Fruit fly (Drosophila melanogaster) whole organism, embryonic: ENCODE results near the gene CG15330.
A peak's percentile ranks its signal among the peaks of the same experiment; 100 is the strongest.

ENCODE experiments used
- Ada2b ChIP-seq: fragments of 200-800 bp; sonication (Bioruptor generic); IDR thresholded peaks from 2 replicates; pipeline ENCODE4 v1.3.6; 2022; ENCODE audit warnings: missing biosample characterization, missing genetic modification characterization
- Adf1 ChIP-seq: fragments of 200-800 bp; sonication (Bioruptor generic); IDR thresholded peaks from 2 replicates; pipeline ENCODE4 v1.3.6; 2022; ENCODE audit warnings: missing biosample characterization, missing genetic modification characterization
- Aef1 ChIP-seq: fragments of 200-800 bp; sonication (Bioruptor generic); IDR thresholded peaks from 3 replicates; pipeline ENCODE4 v1.3.6; 2022; ENCODE audit warnings: missing biosample characterization, missing genetic modification characterization
- CG1024 ChIP-seq: fragments of 200-800 bp; sonication (Bioruptor generic); IDR thresholded peaks from 2 replicates; pipeline ENCODE4 v1.3.6; 2022; ENCODE audit warnings: missing biosample characterization, missing genetic modification characterization
- CG10267 ChIP-seq: fragments of 200-800 bp; sonication (Bioruptor generic); optimal IDR thresholded peaks from 2 replicates; lab custom pipeline; 2018; ENCODE audit warnings: missing biosample characterization, mild to moderate bottlenecking, missing genetic modification characterization, moderate library complexity
- CG10654 ChIP-seq: fragments of 200-800 bp; sonication (Bioruptor generic); optimal IDR thresholded peaks from 2 replicates; lab custom pipeline; 2016; ENCODE audit warnings: missing biosample characterization, missing genetic modification characterization
- CG11247 ChIP-seq: fragments of 200-800 bp; sonication (Bioruptor generic); IDR thresholded peaks from 2 replicates; pipeline ENCODE4 v1.3.6; 2022; ENCODE audit warnings: missing biosample characterization, missing genetic modification characterization
- CG13424 ChIP-seq: fragments of 200-800 bp; sonication (Bioruptor generic); optimal IDR thresholded peaks from 2 replicates; lab custom pipeline; 2019; ENCODE audit warnings: missing biosample characterization, mild to moderate bottlenecking, missing genetic modification characterization, moderate library complexity
- CG14710 ChIP-seq: fragments of 200-800 bp; sonication (Bioruptor generic); optimal IDR thresholded peaks from 3 replicates; lab custom pipeline; 2019; ENCODE audit warnings: missing biosample characterization, mild to moderate bottlenecking, missing genetic modification characterization, moderate library complexity
- CG15011 ChIP-seq: fragments of 200-800 bp; sonication (Bioruptor generic); optimal IDR thresholded peaks from 3 replicates; lab custom pipeline; 2018; ENCODE audit warnings: missing biosample characterization, mild to moderate bottlenecking, missing genetic modification characterization
- CG15696 ChIP-seq: fragments of 200-800 bp; sonication (Bioruptor generic); optimal IDR thresholded peaks from 2 replicates; lab custom pipeline; 2019; ENCODE audit warnings: missing biosample characterization, mild to moderate bottlenecking, missing genetic modification characterization, moderate library complexity
- CG1603 ChIP-seq: fragments of 200-800 bp; sonication (Bioruptor generic); optimal IDR thresholded peaks from 2 replicates; lab custom pipeline; 2019; ENCODE audit warnings: missing biosample characterization, mild to moderate bottlenecking, missing genetic modification characterization, moderate library complexity
- CG16813 ChIP-seq: fragments of 200-800 bp; sonication (Bioruptor generic); IDR thresholded peaks from 3 replicates; pipeline ENCODE4 v1.3.6; 2022; ENCODE audit warnings: missing biosample characterization, missing genetic modification characterization; ENCODE audit not compliant: partially characterized antibody
- CG16815 ChIP-seq: fragments of 200-800 bp; sonication (Bioruptor generic); optimal IDR thresholded peaks from 3 replicates; lab custom pipeline; 2017; ENCODE audit warnings: missing biosample characterization, mild to moderate bottlenecking, missing genetic modification characterization
- CG17829 ChIP-seq: fragments of 200-800 bp; optimal IDR thresholded peaks from 2 replicates; lab custom pipeline; 2019; ENCODE audit warnings: missing biosample characterization, mild to moderate bottlenecking, missing genetic modification characterization, moderate library complexity
- CG2116 ChIP-seq: fragments of 200-800 bp; sonication (Bioruptor generic); optimal IDR thresholded peaks from 3 replicates; lab custom pipeline; 2018; ENCODE audit warnings: missing biosample characterization, mild to moderate bottlenecking, missing genetic modification characterization
- CG2129 ChIP-seq: fragments of 200-800 bp; sonication (Bioruptor generic); IDR thresholded peaks from 2 replicates; pipeline ENCODE4 v1.3.6; 2022; ENCODE audit warnings: missing biosample characterization, missing genetic modification characterization; ENCODE audit not compliant: partially characterized antibody
- CG2875 ChIP-seq: fragments of 200-800 bp; sonication (Bioruptor generic); optimal IDR thresholded peaks from 2 replicates; lab custom pipeline; 2017; ENCODE audit warnings: missing biosample characterization, mild to moderate bottlenecking, missing genetic modification characterization, missing genetic modification reagents
- CG30403 ChIP-seq: fragments of 200-800 bp; sonication (Bioruptor generic); optimal IDR thresholded peaks from 3 replicates; lab custom pipeline; 2016; ENCODE audit warnings: missing biosample characterization, missing genetic modification characterization
- CG3163 ChIP-seq: fragments of 200-800 bp; sonication (Bioruptor generic); optimal IDR thresholded peaks from 3 replicates; lab custom pipeline; 2016; ENCODE audit warnings: missing biosample characterization, missing genetic modification characterization
- CG33213 ChIP-seq: fragments of 200-800 bp; sonication (Bioruptor generic); optimal IDR thresholded peaks from 3 replicates; lab custom pipeline; 2016; ENCODE audit warnings: missing biosample characterization, missing genetic modification characterization
- CG3726 ChIP-seq: fragments of 200-800 bp; sonication (Bioruptor generic); IDR thresholded peaks from 3 replicates; pipeline ENCODE4, ENCODE4 v1.3.6; 2022; ENCODE audit warnings: missing biosample characterization, missing genetic modification characterization
- CG4820 ChIP-seq: fragments of 200-800 bp; sonication (Bioruptor generic); optimal IDR thresholded peaks from 3 replicates; lab custom pipeline; 2016; ENCODE audit warnings: missing biosample characterization, missing genetic modification characterization
- CG8388 ChIP-seq: fragments of 200-800 bp; sonication (Bioruptor generic); optimal IDR thresholded peaks from 2 replicates; lab custom pipeline; 2019; ENCODE audit warnings: missing biosample characterization, mild to moderate bottlenecking, missing genetic modification characterization, moderate library complexity
- Dad ChIP-seq: fragments of 200-800 bp; sonication (Bioruptor generic); optimal IDR thresholded peaks from 3 replicates; lab custom pipeline; 2016; ENCODE audit warnings: missing biosample characterization, missing genetic modification characterization
- Doc3 ChIP-seq: fragments of 200-800 bp; sonication (Bioruptor generic); IDR thresholded peaks from 3 replicates; pipeline ENCODE4 v1.3.6; 2022; ENCODE audit warnings: missing biosample characterization, missing genetic modification characterization; ENCODE audit not compliant: partially characterized antibody
- Ets97D ChIP-seq: fragments of 200-800 bp; sonication (Bioruptor generic); optimal IDR thresholded peaks from 3 replicates; lab custom pipeline; 2016; ENCODE audit warnings: missing biosample characterization, missing genetic modification characterization
- Fer2 ChIP-seq: fragments of 200-800 bp; sonication (Bioruptor generic); optimal IDR thresholded peaks from 2 replicates; lab custom pipeline; 2018; ENCODE audit warnings: missing biosample characterization, mild to moderate bottlenecking, missing genetic modification characterization, moderate library complexity
- Hr51 ChIP-seq, 2 experiments: fragments of 200-800 bp; sonication (Bioruptor generic); optimal IDR thresholded peaks; 2 replicates in 1 of 2; 3 replicates in 1 of 2; lab custom pipeline; 2016 to 2018; ENCODE audit warnings: missing biosample characterization in 2 of 2, missing genetic modification characterization in 2 of 2, mild to moderate bottlenecking in 1 of 2, moderate library complexity in 1 of 2
- PHDP ChIP-seq: fragments of 200-800 bp; sonication (Bioruptor generic); optimal IDR thresholded peaks from 3 replicates; lab custom pipeline; 2018; ENCODE audit warnings: missing biosample characterization, mild to moderate bottlenecking, missing genetic modification characterization, moderate library complexity
- Taf1 ChIP-seq: fragments of 200-800 bp; sonication (Bioruptor generic); IDR thresholded peaks from 2 replicates; pipeline ENCODE4 v1.3.6; 2022; ENCODE audit warnings: missing biosample characterization, missing genetic modification characterization
- az2 ChIP-seq: fragments of 200-800 bp; sonication (Bioruptor generic); optimal IDR thresholded peaks from 3 replicates; lab custom pipeline; 2016; ENCODE audit warnings: missing biosample characterization, missing genetic modification characterization
- cato ChIP-seq: fragments of 200-800 bp; sonication (Bioruptor generic); optimal IDR thresholded peaks from 2 replicates; lab custom pipeline; 2016; ENCODE audit warnings: missing biosample characterization, missing genetic modification characterization, borderline replicate concordance
- ci ChIP-seq: fragments of 200-800 bp; sonication (Bioruptor generic); IDR thresholded peaks from 3 replicates; pipeline ENCODE4 v1.3.6; 2022; ENCODE audit warnings: missing biosample characterization, missing genetic modification characterization
- da ChIP-seq: fragments of 200-800 bp; sonication (Bioruptor generic); optimal IDR thresholded peaks from 2 replicates; lab custom pipeline; 2016; ENCODE audit warnings: missing biosample characterization, missing genetic modification characterization
- fd96Cb ChIP-seq: fragments of 200-800 bp; sonication (Bioruptor generic); optimal IDR thresholded peaks from 2 replicates; lab custom pipeline; 2018; ENCODE audit warnings: missing biosample characterization, mild to moderate bottlenecking, missing genetic modification characterization, moderate library complexity
- grau ChIP-seq: fragments of 200-800 bp; optimal IDR thresholded peaks from 3 replicates; lab custom pipeline; 2019; ENCODE audit warnings: missing biosample characterization, mild to moderate bottlenecking, missing genetic modification characterization, moderate library complexity
- kni ChIP-seq: fragments of 200-800 bp; sonication (Bioruptor generic); optimal IDR thresholded peaks from 3 replicates; lab custom pipeline; 2017; ENCODE audit warnings: mild to moderate bottlenecking, missing biosample characterization, missing genetic modification reagents, missing genetic modification characterization
- otp ChIP-seq: fragments of 200-800 bp; sonication (Bioruptor generic); IDR thresholded peaks from 3 replicates; pipeline ENCODE4, ENCODE4 v1.3.6; 2022; ENCODE audit warnings: missing biosample characterization, missing genetic modification characterization
- repo ChIP-seq: fragments of 200-800 bp; sonication (Bioruptor generic); optimal IDR thresholded peaks from 2 replicates; lab custom pipeline; 2016; ENCODE audit warnings: missing biosample characterization, missing genetic modification characterization
- row ChIP-seq: fragments of 200-800 bp; sonication (Bioruptor generic); IDR thresholded peaks from 3 replicates; pipeline ENCODE4 v1.3.6; 2022; ENCODE audit warnings: missing biosample characterization, missing genetic modification characterization
- sens ChIP-seq: fragments of 200-800 bp; sonication (Bioruptor generic); peaks from one replicate; lab custom pipeline; 2016; ENCODE audit warnings: missing biosample characterization, missing genetic modification characterization
- sim ChIP-seq: fragments of 200-800 bp; sonication (Bioruptor generic); IDR thresholded peaks from 2 replicates; pipeline ENCODE4 v1.3.6; 2022; ENCODE audit warnings: missing biosample characterization, missing genetic modification characterization
- so ChIP-seq: fragments of 200-800 bp; sonication (Bioruptor generic); IDR thresholded peaks from 3 replicates; pipeline ENCODE4 v1.3.6; 2022; ENCODE audit warnings: missing biosample characterization, missing genetic modification characterization
- sqz ChIP-seq: fragments of 200-800 bp; sonication (Bioruptor generic); optimal IDR thresholded peaks from 3 replicates; lab custom pipeline; 2018; ENCODE audit warnings: missing biosample characterization, mild to moderate bottlenecking, missing genetic modification characterization
- stc ChIP-seq: fragments of 200-800 bp; sonication (Bioruptor generic); IDR thresholded peaks from 2 replicates; pipeline ENCODE4 v1.3.6; 2022; ENCODE audit warnings: missing biosample characterization, missing genetic modification characterization
- stwl ChIP-seq: fragments of 200-800 bp; sonication (Bioruptor generic); optimal IDR thresholded peaks from 3 replicates; lab custom pipeline; 2018; ENCODE audit warnings: missing biosample characterization, mild to moderate bottlenecking, missing genetic modification characterization, moderate library complexity
- tx ChIP-seq: fragments of 200-800 bp; sonication (Bioruptor generic); optimal IDR thresholded peaks from 2 replicates; lab custom pipeline; 2016; ENCODE audit warnings: missing biosample characterization, missing genetic modification characterization
- zfh1 ChIP-seq: fragments of 200-800 bp; sonication (Bioruptor generic); IDR thresholded peaks from 3 replicates; pipeline ENCODE4 v1.3.6; 2022; ENCODE audit warnings: missing biosample characterization, missing genetic modification characterization

CG15330 gene

DNA sequence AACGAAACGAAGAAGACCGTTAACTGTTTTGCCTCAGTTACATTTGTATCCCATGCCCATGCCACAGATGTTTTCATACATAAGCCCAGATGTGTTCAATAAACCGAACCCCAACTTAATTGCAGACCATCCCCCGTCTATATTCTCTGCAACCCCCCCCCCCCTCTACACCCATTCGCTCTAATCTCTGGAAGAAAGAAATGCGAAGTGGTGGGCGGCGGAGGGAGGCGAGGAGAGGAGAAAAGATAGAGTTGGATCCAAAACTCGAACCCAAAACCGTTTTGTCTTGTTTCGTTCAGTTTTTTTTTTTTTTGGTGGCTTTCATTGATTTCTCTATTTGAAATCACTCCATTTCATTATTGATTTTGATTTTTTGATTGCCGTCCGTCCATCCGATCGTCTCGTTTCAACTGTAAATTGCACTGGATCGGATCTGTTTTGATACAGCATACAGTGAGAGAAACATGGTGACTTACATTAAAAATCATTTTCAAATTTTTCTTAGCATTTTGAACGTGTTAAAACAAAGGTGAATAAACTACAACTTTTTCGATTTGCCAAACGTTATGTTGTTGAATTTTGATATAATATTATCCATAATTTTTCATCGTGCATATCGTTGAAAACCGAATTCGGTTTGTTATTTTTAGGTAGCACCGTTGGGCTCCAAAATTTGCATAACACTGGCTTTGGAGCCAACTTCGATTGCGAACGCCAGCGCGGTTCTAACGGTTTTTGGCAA, 19.8 kb downstream of the CG15330 start (continued):
- TF ChIP-seq so (GFP tag; lab: Robert Waterston, UW) (no peak), tx (no peak), CG4820 (GFP tag; lab: Kevin White, UChicago) (peak; percentile 10), stwl (tag; lab: Kevin White, UChicago) (no peak), CG15696 (no peak), Fer2 (tag; lab: Kevin White, UChicago) (no peak), Doc3 (GFP tag; lab: Robert Waterston, UW) (no peak), sim (GFP tag; lab: Robert Waterston, UW) (0 out of 2 replicates have a peak, but pooled peaks have one; percentile 20), cato (no peak), CG10654 (peak; percentile 7), Dad (GFP tag; lab: Kevin White, UChicago) (no peak), grau (peak; percentile 11), CG11247 (GFP tag; lab: Robert Waterston, UW) (no peak), kni (GFP tag; lab: Kevin White, UChicago) (no peak), Ets97D (GFP tag; lab: Kevin White, UChicago) (no peak), CG30403 (peak; percentile 43), CG15011 (no peak), ci (peak; percentile 74), CG3163 (no peak), Ada2b (GFP tag; lab: Robert Waterston, UW) (no peak), CG2116 (GFP tag; lab: Kevin White, UChicago) (no peak), repo (GFP tag; lab: Kevin White, UChicago) (no peak), fd96Cb (peak; percentile 39), Adf1 (GFP tag; lab: Robert Waterston, UW) (no peak), CG14710 (tag; lab: Kevin White, UChicago) (peak; percentile 9), CG3726 (GFP tag; lab: Robert Waterston, UW) (no peak), CG1603 (tag; lab: Kevin White, UChicago) (peak; percentile 55), CG8388 (peak; percentile 37), otp (GFP tag; lab: Robert Waterston, UW) (0 out of 3 replicates have a peak, but pooled peaks have one; percentile 23), Hr51 (GFP tag; optimal IDR thresholded peaks at IDR 0.05; lab: Kevin White, UChicago) (peak in 1 of 2 experiments; percentile 43), stc (GFP tag; lab: Robert Waterston, UW) (0 out of 2 replicates have a peak, but pooled peaks have one; percentile 28), CG2129 (GFP tag; lab: Robert Waterston, UW) (no peak), CG2875 (GFP tag; lab: Kevin White, UChicago) (peak; percentile 26), CG16815 (no peak), CG17829 (tag; lab: Kevin White, UChicago) (peak; percentile 23), CG1024 (0 out of 2 replicates have a peak, but pooled peaks have one; percentile 4), sens (GFP tag; lab: Kevin White, UChicago) (peak; percentile 91), da (no peak), PHDP (tag; lab: Kevin White, UChicago) (peak; percentile 35), CG16813 (no peak), CG33213 (peak; percentile 1), sqz (no peak), CG10267 (peak; percentile 20), row (GFP tag; lab: Robert Waterston, UW) (peak; percentile 32; the same call in 1 of the 3 replicates), CG13424 (peak; percentile 21), az2 (GFP tag; lab: Kevin White, UChicago) (peak; percentile 38), Aef1 (no peak), zfh1 (peak; percentile 55; the same call in 1 of the 3 replicates), Taf1 (GFP tag; lab: Robert Waterston, UW) (no peak)
